Fruit fly (Drosophila melanogaster) whole organism, wandering third instar larva: ENCODE measurements around the gene Rbp1.

Source experiments
- Abd-B ChIP-seq: fragments of >200 bp; optimal IDR thresholded peaks from 2 replicates; lab custom pipeline; 2017; ENCODE audit warnings: missing biosample characterization, missing genetic modification characterization
- CG9705 ChIP-seq: fragments of 200-800 bp; sonication (Bioruptor generic); optimal IDR thresholded peaks from 2 replicates; lab custom pipeline; 2018; ENCODE audit warnings: missing biosample characterization, mild to moderate bottlenecking, missing genetic modification characterization
- CrebA ChIP-seq: fragments of 200-800 bp; sonication (Bioruptor generic); optimal IDR thresholded peaks from 2 replicates; lab custom pipeline; 2016; ENCODE audit warnings: missing biosample characterization, mild to moderate bottlenecking, missing genetic modification characterization, borderline replicate concordance
- Dif ChIP-seq: fragments of 200-275, 200-300 bp; sonication (Bioruptor generic); optimal IDR thresholded peaks from 2 replicates; lab custom pipeline; 2018; ENCODE audit warnings: missing biosample characterization, missing genetic modification characterization; ENCODE audit not compliant: partially characterized antibody
- GATAd ChIP-seq: sonication (Bioruptor generic); optimal IDR thresholded peaks from 2 replicates; lab custom pipeline; 2016; ENCODE audit warnings: missing biosample characterization, missing genetic modification characterization
- Hr78 ChIP-seq: fragments of >200 bp; optimal IDR thresholded peaks from 2 replicates; lab custom pipeline; 2017; ENCODE audit warnings: missing biosample characterization, missing genetic modification characterization
- Hr83 ChIP-seq: fragments of 200-300 bp; sonication (Bioruptor generic); optimal IDR thresholded peaks from 2 replicates; lab custom pipeline; 2016; ENCODE audit warnings: missing biosample characterization, mild to moderate bottlenecking, missing genetic modification characterization, moderate library complexity; ENCODE audit not compliant: poor library complexity, severe bottlenecking
- Jra ChIP-seq: sonication (Bioruptor generic); optimal IDR thresholded peaks from 2 replicates; lab custom pipeline; 2016; ENCODE audit warnings: missing biosample characterization, missing genetic modification characterization
- Mio ChIP-seq: sonication (Bioruptor generic); optimal IDR thresholded peaks from 2 replicates; lab custom pipeline; 2016; ENCODE audit warnings: missing biosample characterization, missing genetic modification characterization
- Myc ChIP-seq: fragments of >200 bp; optimal IDR thresholded peaks from 2 replicates; lab custom pipeline; 2017
- N ChIP-seq: fragments of >200 bp; optimal IDR thresholded peaks from 2 replicates; lab custom pipeline; 2018; ENCODE audit warnings: missing biosample characterization, missing external identifiers, missing genetic modification characterization
- OdsH ChIP-seq: fragments of 200-800 bp; sonication (Bioruptor generic); optimal IDR thresholded peaks from 2 replicates; lab custom pipeline; 2016; ENCODE audit warnings: missing biosample characterization, mild to moderate bottlenecking, missing genetic modification characterization
- Rel ChIP-seq, 2 experiments: fragments of 200-800 bp; sonication (Bioruptor generic) in 1 of 2; optimal IDR thresholded peaks; 2 replicates in 1 of 2; 3 replicates in 1 of 2; lab custom pipeline; 2016 to 2019; ENCODE audit warnings: mild to moderate bottlenecking in 2 of 2, missing biosample characterization in 2 of 2, missing genetic modification characterization in 2 of 2, moderate library complexity in 1 of 2
- Sp1 ChIP-seq: fragments of 200-800 bp; sonication (Bioruptor generic); optimal IDR thresholded peaks from 3 replicates; lab custom pipeline; 2019; ENCODE audit warnings: missing biosample characterization, mild to moderate bottlenecking, missing genetic modification characterization, moderate library complexity
- Vsx2 ChIP-seq: fragments of 200-300, 225-300 bp; sonication (Bioruptor generic); optimal IDR thresholded peaks from 2 replicates; lab custom pipeline; 2018; ENCODE audit warnings: missing biosample characterization, missing genetic modification characterization; ENCODE audit not compliant: partially characterized antibody
- br ChIP-seq: fragments of 200-800 bp; sonication (Bioruptor generic); optimal IDR thresholded peaks from 2 replicates; lab custom pipeline; 2016; ENCODE audit warnings: missing biosample characterization, missing genetic modification characterization
- brk ChIP-seq: fragments of 200-800 bp; sonication (Bioruptor generic); optimal IDR thresholded peaks from 2 replicates; lab custom pipeline; 2016; ENCODE audit warnings: missing biosample characterization, mild to moderate bottlenecking, missing genetic modification characterization
- dl ChIP-seq, 2 experiments: fragments of 175-275, 200-275 bp in 1 of 2; fragments of 200-275 bp in 1 of 2; sonication (Bioruptor generic); optimal IDR thresholded peaks; lab custom pipeline; 2018; ENCODE audit warnings: mild to moderate bottlenecking in 2 of 2, missing biosample characterization in 2 of 2, missing genetic modification characterization in 2 of 2, moderate library complexity in 2 of 2; ENCODE audit not compliant: partially characterized antibody in 2 of 2, insufficient read depth in 1 of 2
- ey ChIP-seq: fragments of 200-800 bp; sonication (Bioruptor generic); optimal IDR thresholded peaks from 2 replicates; lab custom pipeline; 2016; ENCODE audit warnings: missing biosample characterization, missing genetic modification characterization
- foxo ChIP-seq, 2 experiments: fragments of 200-800 bp; sonication (Bioruptor generic); optimal IDR thresholded peaks; 2 replicates in 1 of 2; 3 replicates in 1 of 2; lab custom pipeline; 2016 to 2017; ENCODE audit warnings: missing biosample characterization in 2 of 2, missing genetic modification characterization in 2 of 2
- h ChIP-seq: fragments of 200-800 bp; sonication (Bioruptor generic); optimal IDR thresholded peaks from 3 replicates; lab custom pipeline; 2016; ENCODE audit warnings: missing biosample characterization, mild to moderate bottlenecking, missing genetic modification characterization
- jim ChIP-seq: fragments of 175-275, 200-325 bp; sonication (Bioruptor generic); optimal IDR thresholded peaks from 2 replicates; lab custom pipeline; 2016; ENCODE audit warnings: missing biosample characterization, mild to moderate bottlenecking, missing genetic modification characterization
- pan ChIP-seq: fragments of >200 bp; optimal IDR thresholded peaks from 2 replicates; lab custom pipeline; 2017
- rgr ChIP-seq: fragments of 200-800 bp; sonication (Bioruptor generic); optimal IDR thresholded peaks from 3 replicates; lab custom pipeline; 2016; ENCODE audit warnings: missing biosample characterization, mild to moderate bottlenecking, missing genetic modification characterization
- sage ChIP-seq: fragments of 200-800 bp; sonication (Bioruptor generic); optimal IDR thresholded peaks from 2 replicates; lab custom pipeline; 2016; ENCODE audit warnings: missing biosample characterization, mild to moderate bottlenecking, missing genetic modification characterization
- sv ChIP-seq: fragments of 200-800 bp; sonication (Bioruptor generic); optimal IDR thresholded peaks from 3 replicates; lab custom pipeline; 2016; ENCODE audit warnings: missing biosample characterization, missing genetic modification characterization
- tai ChIP-seq: sonication (Bioruptor generic); optimal IDR thresholded peaks from 2 replicates; lab custom pipeline; 2016; ENCODE audit warnings: missing biosample characterization, missing genetic modification characterization
- usp ChIP-seq: fragments of >200 bp; optimal IDR thresholded peaks from 2 replicates; lab custom pipeline; 2017; ENCODE audit warnings: missing biosample characterization, missing genetic modification characterization
- woc ChIP-seq: sonication (Bioruptor generic); optimal IDR thresholded peaks from 2 replicates; lab custom pipeline; 2016; ENCODE audit warnings: missing biosample characterization, mild to moderate bottlenecking, missing genetic modification characterization

Gene Rbp1

DNA sequence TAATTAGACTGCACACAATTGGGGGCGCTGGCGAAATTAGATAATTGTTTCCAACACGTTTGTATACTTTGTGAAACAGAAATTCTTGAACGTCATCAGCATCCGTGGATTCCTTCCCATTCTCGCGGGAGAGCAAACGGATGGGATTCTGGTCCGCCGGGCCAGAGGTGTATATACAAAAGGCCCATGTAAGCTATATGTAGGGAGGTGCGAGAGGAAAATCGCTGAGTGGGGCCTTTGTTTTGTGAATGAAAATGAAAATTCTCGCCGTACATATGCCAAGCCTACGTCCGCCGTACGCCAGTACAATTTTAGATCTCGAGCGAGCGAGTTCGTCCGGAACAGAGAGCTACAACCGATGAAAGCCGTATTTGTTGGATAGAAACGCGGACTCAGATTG, 8.4 kb downstream of the Rbp1 start, which contains the start of gene CG14687:
Gene CG14687, plus strand, starts transcription at position 301 of the 400 bp plus-strand sequence.
- TF ChIP-seq pan (lab: Kevin White, UChicago) (no peak), Rel (GFP tag; optimal IDR thresholded peaks at IDR 0.05; lab: Kevin White, UChicago) (no peak), Rel (tag; optimal IDR thresholded peaks at IDR 0.05; lab: Kevin White, UChicago) (no peak), h (GFP tag; lab: Kevin White, UChicago) (no peak), jim (GFP tag; lab: Kevin White, UChicago) (no peak), ey (GFP tag; lab: Kevin White, UChicago) (no peak), OdsH (GFP tag; lab: Kevin White, UChicago) (no peak), Mio (GFP tag; lab: Kevin White, UChicago) (no peak), Hr78 (no peak), tai (no peak), CG9705 (GFP tag; lab: Kevin White, UChicago) (no peak), sage (GFP tag; lab: Kevin White, UChicago) (no peak), usp (GFP tag; lab: Kevin White, UChicago) (no peak)

DNA sequence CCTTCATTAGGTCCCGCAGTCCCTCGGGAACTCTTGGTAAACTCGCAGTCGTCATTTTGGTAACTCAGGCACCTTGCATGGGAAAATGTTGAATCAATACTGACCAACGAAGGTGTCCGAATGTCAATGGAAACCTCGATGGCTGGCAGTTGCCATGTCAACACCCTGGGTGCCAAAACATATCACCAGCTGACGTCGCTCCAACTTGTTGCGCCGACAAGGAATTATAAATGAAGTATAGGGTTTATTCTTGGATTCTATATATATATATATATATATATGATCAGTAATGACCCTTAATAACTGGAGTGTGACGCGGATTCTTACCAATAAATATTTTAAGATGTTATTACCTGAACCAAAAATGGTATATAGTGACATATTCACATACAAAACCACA, 19.7 kb downstream of the Rbp1 start, which contains the start of gene CG14692:
Gene CG14692, minus strand, starts transcription at position 101 of the 400 bp plus-strand sequence.
- no peak for TF ChIP-seq ey (GFP tag; lab: Kevin White, UChicago)
- TF ChIP-seq N (GFP tag; lab: Kevin White, UChicago): no peak
- no peak for TF ChIP-seq Hr78
- TF ChIP-seq usp (GFP tag; lab: Kevin White, UChicago): no peak
- no peak for TF ChIP-seq rgr (GFP tag; lab: Kevin White, UChicago)
- TF ChIP-seq OdsH (GFP tag; lab: Kevin White, UChicago): no peak
- no peak for TF ChIP-seq sv (GFP tag; lab: Kevin White, UChicago)
- TF ChIP-seq jim (GFP tag; lab: Kevin White, UChicago): no peak
- no peak for TF ChIP-seq dl (GFP tag; optimal IDR thresholded peaks at IDR 0.05; lab: Kevin White, UChicago; ENCODE audit: insufficient read depth in 1 of 2, partially characterized antibody in 2 of 2)
- no peak for TF ChIP-seq woc
- no peak for TF ChIP-seq br
- TF ChIP-seq Jra (GFP tag; lab: Kevin White, UChicago): no peak

dm6 chr3R:10815032-10815431, 30.8 kb downstream of the Rbp1 start, which contains the start of the genes CG14693 and TTLL15:
Gene CG14693 (minus strand): TSS chr3R:10815047.
Gene TTLL15 (plus strand): TSS chr3R:10815288.
- TF ChIP-seq tai (no peak), Myc (peak; percentile 48), foxo (GFP tag; optimal IDR thresholded peaks at IDR 0.05; lab: Kevin White, UChicago) (no peak)

DNA sequence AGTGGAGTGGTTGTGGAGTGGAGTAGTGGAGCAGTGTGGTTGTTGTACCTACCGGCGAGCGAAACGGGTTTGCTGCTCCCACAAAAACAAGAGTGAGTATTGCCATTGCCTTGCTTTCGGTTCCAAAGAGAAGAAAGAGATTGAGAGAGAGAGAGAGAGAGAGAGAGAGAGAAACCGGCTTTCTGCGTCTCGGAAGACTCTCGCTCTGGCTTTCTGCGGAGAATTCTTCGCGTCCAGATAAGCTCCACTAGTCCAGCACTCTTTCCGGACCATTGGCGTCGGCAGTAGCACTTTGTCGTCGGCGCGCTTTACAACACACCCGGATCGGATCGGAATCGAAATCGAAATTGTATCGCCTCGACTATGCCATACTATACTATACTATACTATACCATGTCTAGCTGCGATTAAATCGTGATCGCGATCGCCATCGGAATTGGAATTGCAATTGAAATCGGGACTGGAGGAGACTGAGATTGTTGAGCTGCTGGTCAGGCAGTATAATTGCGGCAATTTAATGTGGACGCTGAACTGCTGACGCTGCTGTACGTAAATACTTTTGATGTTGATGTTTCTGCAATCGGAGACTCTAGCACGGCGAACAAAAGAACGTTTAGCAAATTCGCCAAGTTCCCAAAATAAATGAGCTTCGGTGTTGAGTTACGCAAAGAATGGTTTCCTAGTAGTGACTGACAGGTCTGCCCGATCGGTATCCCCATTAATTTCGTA, 42.8 kb downstream of the Rbp1 start, which contains the start of gene Cad86C:
Gene Cad86C, plus strand, starts transcription at position 284 of the 729 bp plus-strand sequence.
- TF ChIP-seq jim (GFP tag; lab: Kevin White, UChicago) (no peak), Sp1 (GFP tag; lab: Kevin White, UChicago) (no peak), h (GFP tag; lab: Kevin White, UChicago) (peak; percentile 33), Dif (peak; percentile 93), dl (GFP tag; optimal IDR thresholded peaks at IDR 0.05; lab: Kevin White, UChicago; ENCODE audit: insufficient read depth in 1 of 2, partially characterized antibody in 2 of 2) (peak; percentile 77 to 93), Vsx2 (GFP tag; lab: Kevin White, UChicago) (peak; percentile 93), tai (no peak), brk (GFP tag; lab: Kevin White, UChicago) (peak; percentile 28), Hr83 (GFP tag; lab: Kevin White, UChicago) (peak; percentile 25), rgr (GFP tag; lab: Kevin White, UChicago) (peak; percentile 6), CrebA (GFP tag; lab: Kevin White, UChicago) (peak; percentile 4), sage (GFP tag; lab: Kevin White, UChicago) (peak; percentile 11), Rel (GFP tag; optimal IDR thresholded peaks at IDR 0.05; lab: Kevin White, UChicago) (peak; percentile 67), Rel (tag; optimal IDR thresholded peaks at IDR 0.05; lab: Kevin White, UChicago) (no peak)
- TF ChIP-seq, all 38 proteins: peak for 10

DNA sequence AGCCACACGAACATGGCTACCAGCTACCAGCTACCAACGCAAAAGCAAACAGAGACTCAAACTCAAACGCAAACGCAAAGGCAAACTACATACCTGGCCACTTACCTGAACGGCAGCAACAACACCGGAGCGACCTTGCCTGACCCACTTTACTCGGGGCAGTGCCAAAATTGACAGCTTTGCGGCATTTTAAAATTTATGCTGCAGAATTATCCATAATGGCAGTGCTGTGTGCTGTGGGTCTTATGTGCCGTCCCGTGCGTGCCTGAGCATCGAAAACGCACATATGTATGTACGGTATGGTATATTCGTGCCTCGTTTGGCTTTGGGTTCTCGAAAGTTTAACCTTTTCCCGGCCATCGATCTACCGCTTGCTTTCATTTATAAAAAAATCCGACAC, 44.5 kb downstream of the Rbp1 start:
- TF ChIP-seq tai: no peak
- peak; percentile 8 for TF ChIP-seq Rel (GFP tag; optimal IDR thresholded peaks at IDR 0.05; lab: Kevin White, UChicago)
- no peak for TF ChIP-seq Rel (tag; optimal IDR thresholded peaks at IDR 0.05; lab: Kevin White, UChicago)
- TF ChIP-seq usp (GFP tag; lab: Kevin White, UChicago): no peak
- no peak for TF ChIP-seq GATAd (GFP tag; lab: Kevin White, UChicago)
- TF ChIP-seq CG9705 (GFP tag; lab: Kevin White, UChicago): no peak
- no peak for TF ChIP-seq Abd-B (GFP tag; lab: Kevin White, UChicago)
- no peak for TF ChIP-seq N (GFP tag; lab: Kevin White, UChicago)
